Fruit fly (Drosophila melanogaster): ENCODE data around the gene nrv2.

Gene nrv2

dm6 chr2L:6773645-6774044, 25.0 kb downstream of the nrv2 start, which contains the start of gene CG17378 (continued):
- TF ChIP-seq Dll (GFP tag; IDR thresholded peaks at IDR 0.05; ENCODE audit: partially characterized antibody) = 0 out of 4 replicates have a peak, but pooled peaks have one; percentile 11
- peak; percentile 23 for TF ChIP-seq Dp (GFP tag; optimal IDR thresholded peaks at IDR 0.05)
- no peak for TF ChIP-seq CG9727 (GFP tag; optimal IDR thresholded peaks at IDR 0.05)
- TF ChIP-seq h (optimal IDR thresholded peaks at IDR 0.05) = no peak
- TF ChIP-seq twi (tag; optimal IDR thresholded peaks at IDR 0.05) = no peak
- no peak for TF ChIP-seq NFAT (GFP tag; IDR thresholded peaks at IDR 0.05)
- TF ChIP-seq fru (optimal IDR thresholded peaks at IDR 0.05) = no peak
- 0 out of 2 replicates have a peak, but pooled peaks have one; percentile 28 for TF ChIP-seq sna (GFP tag; IDR thresholded peaks at IDR 0.05; ENCODE audit: partially characterized antibody)
- TF ChIP-seq Dref (GFP tag; IDR thresholded peaks at IDR 0.05) = 0 out of 2 replicates have a peak, but pooled peaks have one; percentile 30
- peak; percentile 12 for TF ChIP-seq BEAF-32 (GFP tag; optimal IDR thresholded peaks at IDR 0.05)
- 0 out of 2 replicates have a peak, but pooled peaks have one; percentile 15 for TF ChIP-seq hbn (GFP tag; IDR thresholded peaks at IDR 0.05; ENCODE audit: partially characterized antibody)
- no peak for TF ChIP-seq CG30431 (GFP tag; optimal IDR thresholded peaks at IDR 0.05)
- peak; percentile 42; the same call in 1 of the 2 replicates for TF ChIP-seq unc-4 (GFP tag; IDR thresholded peaks at IDR 0.05; ENCODE audit: partially characterized antibody)
- no peak for TF ChIP-seq Dip2 (GFP tag; IDR thresholded peaks at IDR 0.05)
- TF ChIP-seq CG13296 (GFP tag; optimal IDR thresholded peaks at IDR 0.05) = no peak
- TF ChIP-seq crp (GFP tag; optimal IDR thresholded peaks at IDR 0.05) = peak in 1 of 2 experiments; percentile 76
- TF ChIP-seq Antp (GFP tag; optimal IDR thresholded peaks at IDR 0.05) = no peak

- TF ChIP-seq CG10543 (GFP tag; optimal IDR thresholded peaks at IDR 0.05) = peak; percentile 29
- no peak for TF ChIP-seq fd64A (GFP tag; optimal IDR thresholded peaks at IDR 0.05)
- peak; percentile 21 for TF ChIP-seq sd (tag; optimal IDR thresholded peaks at IDR 0.05)
- TF ChIP-seq crol (GFP tag; IDR thresholded peaks at IDR 0.05) = peak; percentile 36; the same call in 1 of the 2 replicates
- TF ChIP-seq CG12769 (tag; optimal IDR thresholded peaks at IDR 0.05) = peak; percentile 86
These were observed 26.0 kb downstream of the nrv2 start, which contains the start of gene LUBEL for dm6 chr2L:6772655-6773054. TSS of gene LUBEL (minus strand) at chr2L:6772755.

dm6 chr2L:6759528-6759927, 39.1 kb downstream of the nrv2 start, which contains the start of gene CG11322:
TSS of gene CG11322 (minus strand) at chr2L:6759628.
- TF ChIP-seq CG30403 (GFP tag; optimal IDR thresholded peaks at IDR 0.05) (no peak), CG3163 (GFP tag; optimal IDR thresholded peaks at IDR 0.05) (no peak), CG7271 (tag; optimal IDR thresholded peaks at IDR 0.05) (no peak), CG17829 (tag; optimal IDR thresholded peaks at IDR 0.05) (no peak)

dm6 chr2L:6751037-6751436, 47.6 kb downstream of the nrv2 start:
- TF ChIP-seq cas (GFP tag; IDR thresholded peaks at IDR 0.05) (0 out of 2 replicates have a peak, but pooled peaks have one; percentile 26), CG2712 (tag; optimal IDR thresholded peaks at IDR 0.05) (no peak), dysf (GFP tag; IDR thresholded peaks at IDR 0.05) (no peak), Ssrp (tag; optimal IDR thresholded peaks at IDR 0.05) (no peak), CG32532 (GFP tag; IDR thresholded peaks at IDR 0.05) (0 out of 2 replicates have a peak, but pooled peaks have one; percentile 20), vvl (GFP tag; IDR thresholded peaks at IDR 0.05) (no peak), mirr (GFP tag; optimal IDR thresholded peaks at IDR 0.05) (no peak), Bteb2 (GFP tag; optimal IDR thresholded peaks at IDR 0.05) (no peak), CG4360 (GFP tag; IDR thresholded peaks at IDR 0.05) (no peak), CG32767 (GFP tag; IDR thresholded peaks at IDR 0.05) (no peak), nau (GFP tag; optimal IDR thresholded peaks at IDR 0.05) (no peak), C15 (GFP tag; IDR thresholded peaks at IDR 0.05) (no peak), cad (GFP tag; optimal IDR thresholded peaks at IDR 0.05) (no peak), CG11695 (GFP tag; IDR thresholded peaks at IDR 0.05) (no peak), Hr39 (optimal IDR thresholded peaks at IDR 0.05) (peak; percentile 15), CG15073 (GFP tag; optimal IDR thresholded peaks at IDR 0.05) (no peak), corto (GFP tag; optimal IDR thresholded peaks at IDR 0.05) (no peak), B-H2 (GFP tag; optimal IDR thresholded peaks at IDR 0.05) (no peak), fu2 (GFP tag; optimal IDR thresholded peaks at IDR 0.05) (no peak), sd (tag; optimal IDR thresholded peaks at IDR 0.05) (peak; percentile 29), CG2116 (GFP tag; optimal IDR thresholded peaks at IDR 0.05) (no peak), CG8944 (GFP tag; optimal IDR thresholded peaks at IDR 0.05) (no peak), CG10543 (GFP tag; optimal IDR thresholded peaks at IDR 0.05) (peak; percentile 86), Drgx (GFP tag; IDR thresholded peaks at IDR 0.05) (0 out of 2 replicates have a peak, but pooled peaks have one; percentile 15)
